Worm (Caenorhabditis elegans): ENCODE data around the gene E02C12.9.

The E02C12.9 gene

ce11 chrV:9338452-9338851 lies 36.8 kb downstream of the E02C12.9 start:
- peak; percentile 55 for TF ChIP-seq nhr-129 (tag; optimal IDR thresholded peaks at IDR 0.05)
- peak; percentile 59 for TF ChIP-seq ama-1 (optimal IDR thresholded peaks at IDR 0.05)
- no peak for TF ChIP-seq mbf-1 (tag; optimal IDR thresholded peaks at IDR 0.05)
- TF ChIP-seq sma-9 (GFP tag; optimal IDR thresholded peaks at IDR 0.05): peak; percentile 44
- TF ChIP-seq sma-9 (tag; optimal IDR thresholded peaks at IDR 0.05): no peak
- peak; percentile 21 for TF ChIP-seq nhr-25 (tag; optimal IDR thresholded peaks at IDR 0.05)
- TF ChIP-seq Y55F3AM.14 (GFP tag; optimal IDR thresholded peaks at IDR 0.05): peak; percentile 53
- TF ChIP-seq blmp-1 (tag; optimal IDR thresholded peaks at IDR 0.05; ENCODE audit: insufficient read depth): no peak
- no peak for TF ChIP-seq unc-39 (tag; optimal IDR thresholded peaks at IDR 0.05)
- peak; percentile 2 for TF ChIP-seq nhr-6 (tag; optimal IDR thresholded peaks at IDR 0.05)
- TF ChIP-seq sma-3 (GFP tag; optimal IDR thresholded peaks at IDR 0.05): peak; percentile 51
- TF ChIP-seq ztf-11 (tag; optimal IDR thresholded peaks at IDR 0.05): no peak
- TF ChIP-seq R02D3.7 (tag; optimal IDR thresholded peaks at IDR 0.05): no peak

- TF ChIP-seq unc-39 (tag; optimal IDR thresholded peaks at IDR 0.05): no peak
- TF ChIP-seq R02D3.7 (tag; optimal IDR thresholded peaks at IDR 0.05): no peak
- no peak for TF ChIP-seq skn-1 (tag; optimal IDR thresholded peaks at IDR 0.05)
- no peak for TF ChIP-seq F13H6.1 (tag; optimal IDR thresholded peaks at IDR 0.05)
- no peak for TF ChIP-seq ceh-82 (tag; optimal IDR thresholded peaks at IDR 0.05)
- no peak for TF ChIP-seq nhr-129 (tag; optimal IDR thresholded peaks at IDR 0.05)
- TF ChIP-seq nhr-21 (tag; optimal IDR thresholded peaks at IDR 0.05): no peak
- TF ChIP-seq unc-62 (GFP tag; optimal IDR thresholded peaks at IDR 0.05): no peak
- TF ChIP-seq sem-4 (tag; optimal IDR thresholded peaks at IDR 0.05): no peak
- TF ChIP-seq nhr-77 (tag; optimal IDR thresholded peaks at IDR 0.05): no peak
- no peak for TF ChIP-seq nhr-12 (tag; optimal IDR thresholded peaks at IDR 0.05)
- no peak for TF ChIP-seq nhr-23 (tag; optimal IDR thresholded peaks at IDR 0.05)
- no peak for TF ChIP-seq gmeb-1 (tag; optimal IDR thresholded peaks at IDR 0.05)
- TF ChIP-seq C34F6.9 (tag; optimal IDR thresholded peaks at IDR 0.05): no peak
- no peak for TF ChIP-seq crh-2 (tag; optimal IDR thresholded peaks at IDR 0.05)
- TF ChIP-seq mab-5 (tag; optimal IDR thresholded peaks at IDR 0.05): no peak
- no peak for TF ChIP-seq ama-1 (optimal IDR thresholded peaks at IDR 0.05)
- no peak for TF ChIP-seq mbf-1 (tag; optimal IDR thresholded peaks at IDR 0.05)
- TF ChIP-seq egl-27 (tag; optimal IDR thresholded peaks at IDR 0.05): no peak
- TF ChIP-seq nhr-6 (tag; optimal IDR thresholded peaks at IDR 0.05): no peak
Observed at ce11 chrV:9336462-9336861, 38.8 kb downstream of the E02C12.9 start, which contains the start of gene coq-6. Gene coq-6, plus strand, starts transcription at chrV:9336762.

DNA sequence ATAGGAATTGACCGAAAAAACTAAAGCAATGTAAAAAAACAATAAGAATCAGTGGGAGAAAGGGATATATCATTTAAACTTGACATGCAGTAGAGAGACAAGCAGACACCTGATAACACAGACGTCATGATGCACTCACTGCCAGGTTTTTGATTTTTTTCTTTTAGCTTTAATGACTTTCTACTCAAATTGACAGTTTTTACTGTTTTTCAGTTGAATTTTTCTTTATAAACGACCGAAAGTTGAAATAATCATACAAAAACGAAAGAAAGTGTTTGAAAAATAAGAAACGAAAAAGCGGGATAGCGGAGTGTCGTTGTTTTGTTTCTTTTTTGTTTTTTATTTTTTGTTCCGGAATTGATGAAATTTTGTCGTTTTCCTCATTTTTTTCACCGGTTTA lies 41.1 kb downstream of the E02C12.9 start, which contains the start of gene ucp-4:
Gene ucp-4, plus strand, starts transcription at position 83 of the 400 bp plus-strand sequence.
- peak; percentile 37 for TF ChIP-seq C34F6.9 (tag; optimal IDR thresholded peaks at IDR 0.05)
- no peak for TF ChIP-seq crh-2 (tag; optimal IDR thresholded peaks at IDR 0.05)

ce11 chrV:9333316-9334048 lies 41.8 kb downstream of the E02C12.9 start, which contains the start of gene acl-14:
Gene acl-14, minus strand, starts transcription at chrV:9333631.
- TF ChIP-seq ztf-1 (GFP tag; conservative IDR thresholded peaks at IDR 0.05) (no peak), sma-9 (GFP tag; optimal IDR thresholded peaks at IDR 0.05) (peak; percentile 18), sma-9 (tag; optimal IDR thresholded peaks at IDR 0.05) (no peak), unc-55 (GFP tag; optimal IDR thresholded peaks at IDR 0.05) (peak; percentile 8), nhr-77 (tag; optimal IDR thresholded peaks at IDR 0.05) (no peak), gmeb-1 (tag; optimal IDR thresholded peaks at IDR 0.05) (peak; percentile 31), nhr-25 (tag; optimal IDR thresholded peaks at IDR 0.05) (peak; percentile 59)

- peak; percentile 7 for TF ChIP-seq nhr-129 (tag; optimal IDR thresholded peaks at IDR 0.05)
- TF ChIP-seq elt-3 (tag; optimal IDR thresholded peaks at IDR 0.05): no peak
- TF ChIP-seq F13H6.1 (tag; optimal IDR thresholded peaks at IDR 0.05): peak; percentile 48
Observed at ce11 chrV:9332611-9333315, 42.5 kb downstream of the E02C12.9 start.

Data from whole organism, L2 larva.